Fruit fly (Drosophila melanogaster): ENCODE measurements around the gene Cat.

dm6 chr3L:18796376-18796775 lies 26.0 kb upstream of the Cat start:
- TF ChIP-seq CG8301 (tag; optimal IDR thresholded peaks at IDR 0.05) (no peak), fd96Ca (GFP tag; IDR thresholded peaks at IDR 0.05) (no peak), CG12605 (GFP tag; IDR thresholded peaks at IDR 0.05) (no peak), CG9948 (tag; optimal IDR thresholded peaks at IDR 0.05) (no peak), CG13204 (GFP tag; optimal IDR thresholded peaks at IDR 0.05) (no peak), rn (GFP tag; IDR thresholded peaks at IDR 0.05) (no peak), CG4496 (GFP tag; IDR thresholded peaks at IDR 0.05) (no peak), Snoo (tag; optimal IDR thresholded peaks at IDR 0.05) (no peak), CG32121 (GFP tag; IDR thresholded peaks at IDR 0.05) (0 out of 2 replicates have a peak, but pooled peaks have one; percentile 14), CG17806 (tag; optimal IDR thresholded peaks at IDR 0.05) (no peak)
